Fruit fly (Drosophila melanogaster) whole organism, embryonic: Measurements from ENCODE around the gene CG4291.
A peak's percentile ranks its signal among the peaks of the same experiment; 100 is the strongest.

Experiments used
- BEAF-32 ChIP-seq: fragments of 200-800 bp; sonication (Bioruptor generic); optimal IDR thresholded peaks from 3 replicates; lab custom pipeline; 2017; ENCODE audit warnings: missing biosample characterization, missing genetic modification characterization, mild to moderate bottlenecking, moderate library complexity, missing genetic modification reagents
- C15 ChIP-seq: fragments of 200-800 bp; sonication (Bioruptor generic); IDR thresholded peaks from 3 replicates; pipeline ENCODE4 v1.3.6; 2022; ENCODE audit warnings: missing biosample characterization, missing genetic modification characterization
- CG10209 ChIP-seq: fragments of 200-800 bp; sonication (Bioruptor generic); optimal IDR thresholded peaks from 3 replicates; lab custom pipeline; 2017; ENCODE audit warnings: missing biosample characterization, mild to moderate bottlenecking, missing genetic modification characterization, missing genetic modification reagents
- CG10267 ChIP-seq: fragments of 200-800 bp; sonication (Bioruptor generic); optimal IDR thresholded peaks from 2 replicates; lab custom pipeline; 2018; ENCODE audit warnings: missing biosample characterization, mild to moderate bottlenecking, missing genetic modification characterization, moderate library complexity
- CG10366 ChIP-seq: fragments of 200-800 bp; sonication (Bioruptor generic); IDR thresholded peaks from 2 replicates; pipeline ENCODE4 v1.3.6; 2022; ENCODE audit warnings: missing biosample characterization, missing genetic modification characterization
- CG11398 ChIP-seq: fragments of 200-800 bp; sonication (Bioruptor generic); optimal IDR thresholded peaks from 2 replicates; lab custom pipeline; 2016; ENCODE audit warnings: missing biosample characterization, missing genetic modification characterization
- CG11504 ChIP-seq: fragments of 200-800 bp; sonication (Bioruptor generic); optimal IDR thresholded peaks from 3 replicates; lab custom pipeline; 2019; ENCODE audit warnings: missing biosample characterization, mild to moderate bottlenecking, missing genetic modification characterization, moderate library complexity
- CG11695 ChIP-seq: fragments of 200-800 bp; sonication (Bioruptor generic); IDR thresholded peaks from 3 replicates; pipeline ENCODE4 v1.3.6; 2022; ENCODE audit warnings: missing biosample characterization, missing genetic modification characterization
- CG12155 ChIP-seq: fragments of 200-800 bp; sonication (Bioruptor generic); optimal IDR thresholded peaks from 3 replicates; lab custom pipeline; 2016; ENCODE audit warnings: missing biosample characterization, missing genetic modification characterization
- CG12769 ChIP-seq: fragments of 200-800 bp; sonication (Bioruptor generic); optimal IDR thresholded peaks from 2 replicates; lab custom pipeline; 2019; ENCODE audit warnings: missing biosample characterization, mild to moderate bottlenecking, missing genetic modification characterization, moderate library complexity
- CG14667 ChIP-seq: fragments of 200-800 bp; sonication (Bioruptor generic); IDR thresholded peaks from 2 replicates; pipeline ENCODE4 v1.3.6; 2022; ENCODE audit warnings: missing biosample characterization, missing genetic modification characterization
- CG17328 ChIP-seq: fragments of 200-800 bp; sonication (Bioruptor generic); IDR thresholded peaks from 2 replicates; pipeline ENCODE4 v1.3.6; 2022; ENCODE audit warnings: missing biosample characterization, missing genetic modification characterization
- CG2129 ChIP-seq: fragments of 200-800 bp; sonication (Bioruptor generic); IDR thresholded peaks from 2 replicates; pipeline ENCODE4 v1.3.6; 2022; ENCODE audit warnings: missing biosample characterization, missing genetic modification characterization; ENCODE audit not compliant: partially characterized antibody
- CG2712 ChIP-seq: fragments of 200-800 bp; optimal IDR thresholded peaks from 3 replicates; lab custom pipeline; 2019; ENCODE audit warnings: missing biosample characterization, mild to moderate bottlenecking, missing genetic modification characterization, moderate library complexity
- CG2875 ChIP-seq: fragments of 200-800 bp; sonication (Bioruptor generic); optimal IDR thresholded peaks from 2 replicates; lab custom pipeline; 2017; ENCODE audit warnings: missing biosample characterization, mild to moderate bottlenecking, missing genetic modification characterization, missing genetic modification reagents
- CG31388 ChIP-seq: fragments of 200-800 bp; sonication (Bioruptor generic); optimal IDR thresholded peaks from 2 replicates; lab custom pipeline; 2016; ENCODE audit warnings: missing biosample characterization, missing genetic modification characterization
- CG33557 ChIP-seq: fragments of 200-800 bp; sonication (Bioruptor generic); optimal IDR thresholded peaks from 2 replicates; lab custom pipeline; 2019; ENCODE audit warnings: missing biosample characterization, mild to moderate bottlenecking, missing genetic modification characterization, moderate library complexity
- CG3407 ChIP-seq: fragments of 200-800 bp; sonication (Bioruptor generic); optimal IDR thresholded peaks from 2 replicates; lab custom pipeline; 2018; ENCODE audit warnings: missing biosample characterization, mild to moderate bottlenecking, missing genetic modification characterization
- CG4282 ChIP-seq: fragments of 200-800 bp; sonication (Bioruptor generic); optimal IDR thresholded peaks from 2 replicates; lab custom pipeline; 2016; ENCODE audit warnings: missing biosample characterization, missing genetic modification characterization
- CG6254 ChIP-seq: fragments of 200-800 bp; sonication (Bioruptor generic); optimal IDR thresholded peaks from 3 replicates; lab custom pipeline; 2017; ENCODE audit warnings: mild to moderate bottlenecking, missing biosample characterization, missing genetic modification reagents, missing genetic modification characterization
- CG7786 ChIP-seq: fragments of 200-800 bp; sonication (Bioruptor generic); optimal IDR thresholded peaks from 2 replicates; lab custom pipeline; 2016; ENCODE audit warnings: missing biosample characterization, missing genetic modification characterization
- CG9932 ChIP-seq: fragments of 200-800 bp; sonication (Bioruptor generic); IDR thresholded peaks from 2 replicates; pipeline ENCODE4 v1.3.6; 2022; ENCODE audit warnings: missing biosample characterization, missing genetic modification characterization
- CTCF ChIP-seq: fragments of 200-800 bp; sonication (Bioruptor generic); optimal IDR thresholded peaks from 2 replicates; lab custom pipeline; 2017; ENCODE audit warnings: missing biosample characterization, mild to moderate bottlenecking, missing genetic modification characterization, moderate library complexity
- Camta ChIP-seq: fragments of 200-800 bp; sonication (Bioruptor generic); optimal IDR thresholded peaks from 2 replicates; lab custom pipeline; 2016; ENCODE audit warnings: missing biosample characterization, missing genetic modification characterization
- D ChIP-seq, 2 experiments: fragments of 200-800 bp in 1 of 2; fragments of >200 bp in 1 of 2; sonication (Bioruptor generic) in 1 of 2; optimal IDR thresholded peaks; 2 replicates in 1 of 2; 3 replicates in 1 of 2; lab custom pipeline; 2017; ENCODE audit warnings: mild to moderate bottlenecking in 1 of 2, missing biosample characterization in 1 of 2, missing genetic modification characterization in 1 of 2, missing genetic modification reagents in 1 of 2
- D19B ChIP-seq: fragments of 200-800 bp; sonication (Bioruptor generic); optimal IDR thresholded peaks from 2 replicates; lab custom pipeline; 2017; ENCODE audit warnings: missing biosample characterization, mild to moderate bottlenecking, missing genetic modification characterization
- Gsc ChIP-seq: fragments of 200-800 bp; sonication (Bioruptor generic); IDR thresholded peaks from 2 replicates; pipeline ENCODE4 v1.3.6; 2022; ENCODE audit warnings: missing biosample characterization, missing genetic modification characterization
- H2.0 ChIP-seq: fragments of 200-800 bp; sonication (Bioruptor generic); IDR thresholded peaks from 2 replicates; pipeline ENCODE4 v1.3.6; 2022; ENCODE audit warnings: missing biosample characterization, missing genetic modification characterization
- HLH3B ChIP-seq: fragments of 200-800 bp; sonication (Bioruptor generic); IDR thresholded peaks from 2 replicates; pipeline ENCODE4 v1.3.6; 2022; ENCODE audit warnings: missing biosample characterization, missing genetic modification characterization
- Hey ChIP-seq: fragments of 200-800 bp; sonication (Bioruptor generic); optimal IDR thresholded peaks from 3 replicates; lab custom pipeline; 2018; ENCODE audit warnings: missing biosample characterization, mild to moderate bottlenecking, missing genetic modification characterization
- Lhr ChIP-seq: fragments of 200-800 bp; sonication (Bioruptor generic); optimal IDR thresholded peaks from 3 replicates; lab custom pipeline; 2017; ENCODE audit warnings: mild to moderate bottlenecking, missing biosample characterization, missing genetic modification reagents, missing genetic modification characterization
- Max ChIP-seq: fragments of 200-800 bp; sonication (Bioruptor generic); optimal IDR thresholded peaks from 2 replicates; lab custom pipeline; 2016; ENCODE audit warnings: missing biosample characterization, mild to moderate bottlenecking, missing genetic modification characterization
- Sin3A ChIP-seq: fragments of >200 bp; optimal IDR thresholded peaks from 2 replicates; lab custom pipeline; 2018
- Taf1 ChIP-seq: fragments of 200-800 bp; sonication (Bioruptor generic); IDR thresholded peaks from 2 replicates; pipeline ENCODE4 v1.3.6; 2022; ENCODE audit warnings: missing biosample characterization, missing genetic modification characterization
- al ChIP-seq: fragments of 200-800 bp; sonication (Bioruptor generic); IDR thresholded peaks from 2 replicates; pipeline ENCODE4 v1.3.6; 2022; ENCODE audit warnings: missing biosample characterization, missing genetic modification characterization
- bbx ChIP-seq: fragments of 200-800 bp; sonication (Bioruptor generic); IDR thresholded peaks from 2 replicates; pipeline ENCODE4 v1.3.6; 2022; ENCODE audit warnings: missing biosample characterization, missing genetic modification characterization; ENCODE audit not compliant: partially characterized antibody
- caup ChIP-seq: fragments of 200-800 bp; sonication (Bioruptor generic); optimal IDR thresholded peaks from 3 replicates; lab custom pipeline; 2017; ENCODE audit warnings: missing biosample characterization, mild to moderate bottlenecking, missing genetic modification characterization, moderate library complexity; ENCODE audit not compliant: severe bottlenecking
- chinmo ChIP-seq: fragments of 200-800 bp; sonication (Bioruptor generic); IDR thresholded peaks from 4 replicates; pipeline ENCODE4 v1.3.6; 2022; ENCODE audit warnings: missing biosample characterization, missing genetic modification characterization; ENCODE audit not compliant: partially characterized antibody
- fd3F ChIP-seq: fragments of 200-800 bp; sonication (Bioruptor generic); optimal IDR thresholded peaks from 2 replicates; lab custom pipeline; 2018; ENCODE audit warnings: missing biosample characterization, mild to moderate bottlenecking, missing genetic modification characterization, moderate library complexity
- fru ChIP-seq: fragments of >200 bp; optimal IDR thresholded peaks from 2 replicates; lab custom pipeline; 2017
- ind ChIP-seq: fragments of 200-800 bp; sonication (Bioruptor generic); optimal IDR thresholded peaks from 3 replicates; lab custom pipeline; 2016; ENCODE audit warnings: missing biosample characterization, missing genetic modification characterization
- kni ChIP-seq: fragments of 200-800 bp; sonication (Bioruptor generic); optimal IDR thresholded peaks from 3 replicates; lab custom pipeline; 2017; ENCODE audit warnings: mild to moderate bottlenecking, missing biosample characterization, missing genetic modification reagents, missing genetic modification characterization
- mam ChIP-seq: fragments of 200-800 bp; sonication (Bioruptor generic); optimal IDR thresholded peaks from 3 replicates; lab custom pipeline; 2016; ENCODE audit warnings: missing biosample characterization, missing genetic modification characterization
- oc ChIP-seq: fragments of 200-800 bp; sonication (Bioruptor generic); optimal IDR thresholded peaks from 2 replicates; lab custom pipeline; 2018; ENCODE audit warnings: missing biosample characterization, mild to moderate bottlenecking, missing genetic modification characterization, moderate library complexity
- odd ChIP-seq: fragments of 200-800 bp; sonication (Bioruptor generic); optimal IDR thresholded peaks from 2 replicates; lab custom pipeline; 2017; ENCODE audit warnings: missing biosample characterization, mild to moderate bottlenecking, missing genetic modification characterization
- onecut ChIP-seq: fragments of 200-800 bp; sonication (Bioruptor generic); IDR thresholded peaks from 2 replicates; pipeline ENCODE4 v1.3.6; 2022; ENCODE audit warnings: missing biosample characterization, missing genetic modification characterization
- repo ChIP-seq: fragments of 200-800 bp; sonication (Bioruptor generic); optimal IDR thresholded peaks from 2 replicates; lab custom pipeline; 2016; ENCODE audit warnings: missing biosample characterization, missing genetic modification characterization
- scrt ChIP-seq: fragments of 200-800 bp; sonication (Bioruptor generic); optimal IDR thresholded peaks from 2 replicates; lab custom pipeline; 2018; ENCODE audit warnings: missing biosample characterization, mild to moderate bottlenecking, missing genetic modification characterization, moderate library complexity
- shn ChIP-seq: fragments of 200-800 bp; sonication (Bioruptor generic); optimal IDR thresholded peaks from 3 replicates; lab custom pipeline; 2016; ENCODE audit warnings: missing biosample characterization, missing genetic modification characterization
- stc ChIP-seq: fragments of 200-800 bp; sonication (Bioruptor generic); IDR thresholded peaks from 2 replicates; pipeline ENCODE4 v1.3.6; 2022; ENCODE audit warnings: missing biosample characterization, missing genetic modification characterization
- tll ChIP-seq, 2 experiments: fragments of 200-800 bp in 1 of 2; fragments of >200 bp in 1 of 2; sonication (Bioruptor generic) in 1 of 2; optimal IDR thresholded peaks; 2 replicates each; lab custom pipeline; 2017 to 2019; ENCODE audit warnings: missing biosample characterization in 2 of 2, missing genetic modification characterization in 2 of 2, mild to moderate bottlenecking in 1 of 2, moderate library complexity in 1 of 2

Gene CG4291

DNA sequence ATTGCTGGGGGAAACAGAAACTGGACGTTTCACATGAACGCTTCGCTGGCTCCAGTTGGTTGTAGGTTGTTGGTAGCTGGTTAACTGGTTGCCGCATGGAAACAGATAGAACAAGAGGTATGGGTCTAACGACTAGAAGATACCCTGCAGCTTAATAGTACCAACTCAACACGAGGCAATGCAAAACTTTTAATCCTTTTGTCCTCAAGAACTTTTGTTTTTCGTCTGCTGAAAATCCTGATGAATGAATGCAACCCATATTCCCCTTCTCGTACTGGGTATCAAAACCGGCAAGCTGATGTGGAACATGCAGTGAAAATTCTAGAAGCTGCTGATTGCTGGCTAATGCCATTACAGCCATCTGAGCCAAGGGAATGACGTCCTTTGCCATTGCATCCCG is 14.5 kb downstream of the CG4291 start (continued):
- TF ChIP-seq C15 (GFP tag; lab: Robert Waterston, UW), result 0 out of 3 replicates have a peak, but pooled peaks have one; percentile 8
- TF ChIP-seq oc, result no peak
- no peak for TF ChIP-seq stc (GFP tag; lab: Robert Waterston, UW)
- TF ChIP-seq mam (GFP tag; lab: Kevin White, UChicago), result peak; percentile 32
- no peak for TF ChIP-seq onecut
- TF ChIP-seq H2.0 (GFP tag; lab: Robert Waterston, UW), result no peak
- no peak for TF ChIP-seq CG33557 (GFP tag; lab: Kevin White, UChicago)
- TF ChIP-seq repo, result no peak
- TF ChIP-seq CG7786 (GFP tag; lab: Kevin White, UChicago), result peak; percentile 46
- TF ChIP-seq Camta (GFP tag; lab: Kevin White, UChicago), result no peak
- TF ChIP-seq CG9932 (GFP tag; lab: Robert Waterston, UW), result peak; percentile 48
- peak; percentile 14 for TF ChIP-seq CG3407 (GFP tag; lab: Kevin White, UChicago)
- TF ChIP-seq kni (GFP tag; lab: Kevin White, UChicago), result no peak
- no peak for TF ChIP-seq ind (GFP tag; lab: Kevin White, UChicago)
- no peak for TF ChIP-seq caup (GFP tag; lab: Kevin White, UChicago)
- no peak for TF ChIP-seq CG2712
- TF ChIP-seq CG17328 (GFP tag; lab: Robert Waterston, UW), result peak; percentile 66
- TF ChIP-seq CG4282 (GFP tag; lab: Kevin White, UChicago), result no peak
- no peak for TF ChIP-seq Sin3A (lab: Kevin White, UChicago)
- no peak for TF ChIP-seq Lhr (GFP tag; lab: Kevin White, UChicago)
- TF ChIP-seq CG10209 (GFP tag; lab: Kevin White, UChicago), result no peak
- TF ChIP-seq CG12155 (GFP tag; lab: Kevin White, UChicago), result no peak
- TF ChIP-seq CG10267, result peak; percentile 5
- peak; percentile 29; the same call in 1 of the 2 replicates for TF ChIP-seq HLH3B
- TF ChIP-seq D19B (GFP tag; lab: Kevin White, UChicago), result peak; percentile 41
- TF ChIP-seq CTCF, result no peak
- TF ChIP-seq CG14667 (GFP tag; lab: Robert Waterston, UW), result no peak
- TF ChIP-seq shn (GFP tag; lab: Kevin White, UChicago), result no peak
- no peak for TF ChIP-seq CG6254
- no peak for TF ChIP-seq D (optimal IDR thresholded peaks at IDR 0.05; lab: Kevin White, UChicago)
- no peak for TF ChIP-seq D (GFP tag; optimal IDR thresholded peaks at IDR 0.05; lab: Kevin White, UChicago)
- 0 out of 2 replicates have a peak, but pooled peaks have one; percentile 14 for TF ChIP-seq CG10366 (GFP tag; lab: Robert Waterston, UW)
- no peak for TF ChIP-seq CG2875
- TF ChIP-seq bbx, result no peak
- TF ChIP-seq CG11504 (tag; lab: Kevin White, UChicago), result no peak
- 0 out of 3 replicates have a peak, but pooled peaks have one; percentile 8 for TF ChIP-seq CG11695 (GFP tag; lab: Robert Waterston, UW)
- TF ChIP-seq al (GFP tag; lab: Robert Waterston, UW), result no peak
- no peak for TF ChIP-seq fd3F (GFP tag; lab: Kevin White, UChicago)
- no peak for TF ChIP-seq odd (GFP tag; lab: Kevin White, UChicago)
- TF ChIP-seq CG2129, result no peak
- TF ChIP-seq Max (GFP tag; lab: Kevin White, UChicago), result no peak
- no peak for TF ChIP-seq Taf1 (GFP tag; lab: Robert Waterston, UW)
- TF ChIP-seq chinmo (GFP tag; lab: Robert Waterston, UW), result 0 out of 4 replicates have a peak, but pooled peaks have one; percentile 7
- no peak for TF ChIP-seq Hey
- peak; percentile 64 for TF ChIP-seq CG12769 (tag; lab: Kevin White, UChicago)
- no peak for TF ChIP-seq tll (GFP tag; optimal IDR thresholded peaks at IDR 0.05; lab: Kevin White, UChicago)
- no peak for TF ChIP-seq Gsc (GFP tag; lab: Robert Waterston, UW)
- no peak for TF ChIP-seq fru
- no peak for TF ChIP-seq CG31388 (GFP tag; lab: Kevin White, UChicago)
- no peak for TF ChIP-seq scrt (GFP tag; lab: Kevin White, UChicago)
- no peak for TF ChIP-seq BEAF-32 (GFP tag; lab: Kevin White, UChicago)
- no peak for TF ChIP-seq CG11398 (GFP tag; lab: Kevin White, UChicago)
